3 fruit fly cellular contexts compared by ENCODE assay signal in genomic region chr3L:2824024-2824687, dm6.
TF ChIP-seq lines count a peak whose summit lies in the region.

No protein-coding gene starts in this region.

TF ChIP-seq in whole organism, embryonic, 481 proteins besides CTCF, POLR2A, EP300 and RAD21 (continued from another document and continues in another):
- peak; percentile 23 for TF ChIP-seq lab (GFP tag; optimal IDR thresholded peaks at IDR 0.05; lab: Kevin White, UChicago)
- TF ChIP-seq ATbp (GFP tag; optimal IDR thresholded peaks at IDR 0.05; lab: Kevin White, UChicago): peak; percentile 70
- no peak for TF ChIP-seq CG2129 (GFP tag; IDR thresholded peaks at IDR 0.05; lab: Robert Waterston, UW; ENCODE audit: partially characterized antibody)
- peak; percentile 70 for TF ChIP-seq gsb-n (tag; optimal IDR thresholded peaks at IDR 0.05; lab: Kevin White, UChicago)
- TF ChIP-seq CG17361 (GFP tag; IDR thresholded peaks at IDR 0.05; lab: Robert Waterston, UW): peak; percentile 67
- TF ChIP-seq CG4820 (GFP tag; optimal IDR thresholded peaks at IDR 0.05; lab: Kevin White, UChicago): peak; percentile 48
- peak; percentile 39 for TF ChIP-seq cato (GFP tag; optimal IDR thresholded peaks at IDR 0.05; lab: Kevin White, UChicago; ENCODE audit: borderline replicate concordance)
- no peak for TF ChIP-seq pita (GFP tag; optimal IDR thresholded peaks at IDR 0.05; lab: Kevin White, UChicago)
- peak; percentile 49; the same call in 1 of the 2 replicates for TF ChIP-seq CG17328 (GFP tag; IDR thresholded peaks at IDR 0.05; lab: Robert Waterston, UW)
- TF ChIP-seq Ada2b (GFP tag; IDR thresholded peaks at IDR 0.05; lab: Robert Waterston, UW): peak; percentile 32; the same call in 1 of the 2 replicates
- TF ChIP-seq oc (tag; optimal IDR thresholded peaks at IDR 0.05; lab: Kevin White, UChicago): peak; percentile 14
- no peak for TF ChIP-seq seq (GFP tag; IDR thresholded peaks at IDR 0.05; lab: Robert Waterston, UW)
- peak; percentile 40 for TF ChIP-seq Max (GFP tag; optimal IDR thresholded peaks at IDR 0.05; lab: Kevin White, UChicago)
- TF ChIP-seq lov (optimal IDR thresholded peaks at IDR 0.05; lab: Kevin White, UChicago): no peak
- TF ChIP-seq lov (GFP tag; IDR thresholded peaks at IDR 0.05; lab: Robert Waterston, UW): 0 out of 3 replicates have a peak, but pooled peaks have one; percentile 46
- TF ChIP-seq bsh (GFP tag; optimal IDR thresholded peaks at IDR 0.05; lab: Kevin White, UChicago): peak; percentile 84 to 98
- peak; percentile 80 for TF ChIP-seq CG2712 (tag; optimal IDR thresholded peaks at IDR 0.05; lab: Kevin White, UChicago)
- peak; percentile 15 for TF ChIP-seq CG5245 (GFP tag; optimal IDR thresholded peaks at IDR 0.05; lab: Kevin White, UChicago)
- TF ChIP-seq CG4424 (GFP tag; optimal IDR thresholded peaks at IDR 0.05; lab: Kevin White, UChicago): peak; percentile 35
- TF ChIP-seq tin (GFP tag; optimal IDR thresholded peaks at IDR 0.05; lab: Kevin White, UChicago): peak; percentile 28
- TF ChIP-seq Awh (GFP tag; IDR thresholded peaks at IDR 0.05; lab: Robert Waterston, UW): 0 out of 2 replicates have a peak, but pooled peaks have one; percentile 7
- no peak for TF ChIP-seq CG7357 (GFP tag; IDR thresholded peaks at IDR 0.05; lab: Robert Waterston, UW)
- peak; percentile 95 for TF ChIP-seq Drgx (GFP tag; IDR thresholded peaks at IDR 0.05; lab: Robert Waterston, UW)
- no peak for TF ChIP-seq Atf3 (GFP tag; optimal IDR thresholded peaks at IDR 0.05; lab: Kevin White, UChicago)
- TF ChIP-seq trem (tag; optimal IDR thresholded peaks at IDR 0.05; lab: Kevin White, UChicago): peak; percentile 31
- TF ChIP-seq yki (optimal IDR thresholded peaks at IDR 0.05; lab: Kevin White, UChicago): no peak
- no peak for TF ChIP-seq wek (GFP tag; optimal IDR thresholded peaks at IDR 0.05; lab: Kevin White, UChicago)
- TF ChIP-seq CG34376 (GFP tag; optimal IDR thresholded peaks at IDR 0.05; lab: Kevin White, UChicago): no peak
- TF ChIP-seq NC2α (GFP tag; optimal IDR thresholded peaks at IDR 0.05; lab: Kevin White, UChicago): no peak
- TF ChIP-seq CG3065 (GFP tag; optimal IDR thresholded peaks at IDR 0.05; lab: Kevin White, UChicago): no peak
- TF ChIP-seq CG1603 (tag; optimal IDR thresholded peaks at IDR 0.05; lab: Kevin White, UChicago): peak; percentile 22
- TF ChIP-seq row (GFP tag; IDR thresholded peaks at IDR 0.05; lab: Robert Waterston, UW): peak; percentile 62
- no peak for TF ChIP-seq odd (GFP tag; optimal IDR thresholded peaks at IDR 0.05; lab: Kevin White, UChicago)
- peak; percentile 50; the same call in 1 of the 2 replicates for TF ChIP-seq ranshi (GFP tag; IDR thresholded peaks at IDR 0.05; lab: Robert Waterston, UW)
- TF ChIP-seq CG17612 (GFP tag; IDR thresholded peaks at IDR 0.05; lab: Robert Waterston, UW): peak; percentile 40; the same call in 1 of the 2 replicates
- peak; percentile 3 to 15 for TF ChIP-seq Pdp1 (GFP tag; optimal IDR thresholded peaks at IDR 0.05; lab: Kevin White, UChicago)
- peak; percentile 57 for TF ChIP-seq Chrac-16 (GFP tag; optimal IDR thresholded peaks at IDR 0.05; lab: Kevin White, UChicago)
- no peak for TF ChIP-seq Elba2 (GFP tag; optimal IDR thresholded peaks at IDR 0.05; lab: Kevin White, UChicago)
- TF ChIP-seq CoRest (tag; optimal IDR thresholded peaks at IDR 0.05; lab: Kevin White, UChicago): peak; percentile 36
- peak; percentile 52 for TF ChIP-seq CG3407 (GFP tag; optimal IDR thresholded peaks at IDR 0.05; lab: Kevin White, UChicago)
- TF ChIP-seq HHEX (GFP tag; optimal IDR thresholded peaks at IDR 0.05; lab: Kevin White, UChicago): no peak
- no peak for TF ChIP-seq CG1024 (GFP tag; IDR thresholded peaks at IDR 0.05; lab: Robert Waterston, UW)
- peak; percentile 7 for TF ChIP-seq Abd-B (GFP tag; optimal IDR thresholded peaks at IDR 0.05; lab: Kevin White, UChicago)

TF ChIP-seq in whole organism, prepupa, 60 proteins besides CTCF, POLR2A, EP300 and RAD21 (continued from another document):
- peak; percentile 98 for TF ChIP-seq CG8319 (GFP tag; optimal IDR thresholded peaks at IDR 0.05; lab: Kevin White, UChicago)
- peak; percentile 97 to 98 for TF ChIP-seq ss (GFP tag; optimal IDR thresholded peaks at IDR 0.05; lab: Kevin White, UChicago)
- peak; percentile 99 for TF ChIP-seq Smox (GFP tag; optimal IDR thresholded peaks at IDR 0.05; lab: Kevin White, UChicago)
- peak; percentile 96 for TF ChIP-seq cyc (GFP tag; optimal IDR thresholded peaks at IDR 0.05; lab: Kevin White, UChicago)
- TF ChIP-seq Eip78C (GFP tag; lab: Kevin White, UChicago): peak; percentile 100
- peak; percentile 97 for TF ChIP-seq CG11902 (GFP tag; optimal IDR thresholded peaks at IDR 0.05; lab: Kevin White, UChicago)
- TF ChIP-seq CG6276 (GFP tag; optimal IDR thresholded peaks at IDR 0.05; lab: Kevin White, UChicago): peak; percentile 92
- TF ChIP-seq eg (GFP tag; IDR thresholded peaks at IDR 0.05; lab: Robert Waterston, UW): peak; percentile 92
- peak; percentile 99 for TF ChIP-seq fd59A (GFP tag; optimal IDR thresholded peaks at IDR 0.05; lab: Kevin White, UChicago)
- TF ChIP-seq spab (GFP tag; optimal IDR thresholded peaks at IDR 0.05; lab: Kevin White, UChicago): peak; percentile 99
- TF ChIP-seq CG31627 (GFP tag; optimal IDR thresholded peaks at IDR 0.05; lab: Kevin White, UChicago): peak; percentile 98
- peak; percentile 99 for TF ChIP-seq CG10631 (GFP tag; optimal IDR thresholded peaks at IDR 0.05; lab: Kevin White, UChicago)
- peak; percentile 99 for TF ChIP-seq Met (GFP tag; optimal IDR thresholded peaks at IDR 0.05; lab: Kevin White, UChicago)
- no peak for TF ChIP-seq Hr38 (GFP tag; optimal IDR thresholded peaks at IDR 0.05; lab: Kevin White, UChicago)
- no peak for TF ChIP-seq fkh (GFP tag; optimal IDR thresholded peaks at IDR 0.05; lab: Kevin White, UChicago)
- TF ChIP-seq Ets21C (GFP tag; optimal IDR thresholded peaks at IDR 0.05; lab: Kevin White, UChicago): peak; percentile 97
- peak; percentile 99 for TF ChIP-seq Sox102F (GFP tag; optimal IDR thresholded peaks at IDR 0.05; lab: Kevin White, UChicago)
- peak; percentile 95 for TF ChIP-seq CG6854 (GFP tag; optimal IDR thresholded peaks at IDR 0.05; lab: Kevin White, UChicago)
- TF ChIP-seq CG6792 (GFP tag; optimal IDR thresholded peaks at IDR 0.05; lab: Kevin White, UChicago): peak; percentile 99
- TF ChIP-seq Eip93F (GFP tag; optimal IDR thresholded peaks at IDR 0.05; lab: Kevin White, UChicago): peak; percentile 93
- TF ChIP-seq vri (GFP tag; optimal IDR thresholded peaks at IDR 0.05; lab: Kevin White, UChicago): peak; percentile 97
- TF ChIP-seq salr (GFP tag; optimal IDR thresholded peaks at IDR 0.05; lab: Kevin White, UChicago): peak; percentile 98 to 100
- peak; percentile 99 for TF ChIP-seq achi (GFP tag; optimal IDR thresholded peaks at IDR 0.05; lab: Kevin White, UChicago)
- peak; percentile 98 for TF ChIP-seq Hr39 (GFP tag; optimal IDR thresholded peaks at IDR 0.05; lab: Kevin White, UChicago)
- TF ChIP-seq svp (GFP tag; lab: Kevin White, UChicago): peak; percentile 100
- TF ChIP-seq CG8119 (GFP tag; IDR thresholded peaks at IDR 0.05; lab: Robert Waterston, UW): peak; percentile 98
- peak; percentile 97 for TF ChIP-seq CG6808 (GFP tag; optimal IDR thresholded peaks at IDR 0.05; lab: Kevin White, UChicago)
- TF ChIP-seq CG3032 (tag; optimal IDR thresholded peaks at IDR 0.05; lab: Kevin White, UChicago): peak; percentile 99
- peak; percentile 91 for TF ChIP-seq CG11294 (GFP tag; IDR thresholded peaks at IDR 0.05; lab: Robert Waterston, UW)
- TF ChIP-seq dac (GFP tag; optimal IDR thresholded peaks at IDR 0.05; lab: Kevin White, UChicago): peak; percentile 94
- TF ChIP-seq CG7368 (GFP tag; optimal IDR thresholded peaks at IDR 0.05; lab: Kevin White, UChicago): peak; percentile 97
- TF ChIP-seq CG16779 (tag; optimal IDR thresholded peaks at IDR 0.05; lab: Kevin White, UChicago): peak; percentile 96
- peak; percentile 99 for TF ChIP-seq CG34406 (GFP tag; optimal IDR thresholded peaks at IDR 0.05; lab: Kevin White, UChicago)
- peak; percentile 99 for TF ChIP-seq net (GFP tag; optimal IDR thresholded peaks at IDR 0.05; lab: Kevin White, UChicago)
- TF ChIP-seq CG9139 (GFP tag; optimal IDR thresholded peaks at IDR 0.05; lab: Kevin White, UChicago): peak; percentile 94
- peak; percentile 99 for TF ChIP-seq CG1621 (tag; optimal IDR thresholded peaks at IDR 0.05; lab: Kevin White, UChicago)
- peak; percentile 96 for TF ChIP-seq Gug (GFP tag; IDR thresholded peaks at IDR 0.05; lab: Robert Waterston, UW)
- peak; percentile 94 for TF ChIP-seq dsx (GFP tag; optimal IDR thresholded peaks at IDR 0.05; lab: Kevin White, UChicago; ENCODE audit: poor library complexity, severe bottlenecking)
- TF ChIP-seq pdm3 (GFP tag; optimal IDR thresholded peaks at IDR 0.05; lab: Kevin White, UChicago): peak; percentile 99
- peak; percentile 99 for TF ChIP-seq CG32006 (GFP tag; optimal IDR thresholded peaks at IDR 0.05; lab: Kevin White, UChicago)

TF ChIP-seq in whole organism, wandering third instar larva, 38 proteins besides CTCF, POLR2A, EP300 and RAD21 (continued from another document):
- no peak for TF ChIP-seq Vsx2 (GFP tag; optimal IDR thresholded peaks at IDR 0.05; lab: Kevin White, UChicago; ENCODE audit: partially characterized antibody)
- peak; percentile 85 for TF ChIP-seq Jra (GFP tag; optimal IDR thresholded peaks at IDR 0.05; lab: Kevin White, UChicago)
- peak; percentile 82 for TF ChIP-seq CrebA (GFP tag; optimal IDR thresholded peaks at IDR 0.05; lab: Kevin White, UChicago; ENCODE audit: borderline replicate concordance)
- TF ChIP-seq Abd-B (GFP tag; optimal IDR thresholded peaks at IDR 0.05; lab: Kevin White, UChicago): no peak
- TF ChIP-seq Dfd (GFP tag; optimal IDR thresholded peaks at IDR 0.05; lab: Kevin White, UChicago): peak; percentile 89
- TF ChIP-seq woc (GFP tag; optimal IDR thresholded peaks at IDR 0.05; lab: Kevin White, UChicago): peak; percentile 96
- peak; percentile 99 for TF ChIP-seq h (GFP tag; optimal IDR thresholded peaks at IDR 0.05; lab: Kevin White, UChicago)
- no peak for TF ChIP-seq lola (GFP tag; optimal IDR thresholded peaks at IDR 0.05; lab: Kevin White, UChicago)
- peak; percentile 86 for TF ChIP-seq CG32264 (GFP tag; optimal IDR thresholded peaks at IDR 0.05; lab: Kevin White, UChicago)
- peak; percentile 72 to 98 for TF ChIP-seq foxo (GFP tag; optimal IDR thresholded peaks at IDR 0.05; lab: Kevin White, UChicago)
